Worm (Caenorhabditis elegans) whole organism, late embryonic: ENCODE data around the gene fbxc-50.
"Not testable (repeated sequence)": the region's sequence is repeated elsewhere in the genome, so short reads cannot be mapped to it uniquely, and the experiment has no call there.

Experiments used
- ahr-1 ChIP-seq: sonication (generic microtip); optimal IDR thresholded peaks from 2 replicates; lab custom pipeline; 2016; ENCODE audit warnings: missing genetic modification characterization, missing compliant biosample characterization
- ceh-2 ChIP-seq: sonication (generic microtip); optimal IDR thresholded peaks from 2 replicates; lab custom pipeline; 2016; ENCODE audit warnings: missing genotype, missing genetic modification characterization, missing compliant biosample characterization
- ceh-22 ChIP-seq: sonication (generic microtip); optimal IDR thresholded peaks from 2 replicates; lab custom pipeline; 2017; ENCODE audit warnings: missing biosample characterization, missing genetic modification characterization
- ceh-24 ChIP-seq: sonication (generic microtip); optimal IDR thresholded peaks from 2 replicates; lab custom pipeline; 2016; ENCODE audit warnings: mild to moderate bottlenecking, missing genetic modification characterization, missing compliant biosample characterization
- ceh-6 ChIP-seq: fragments of 200-800 bp; sonication (Bioruptor generic); optimal IDR thresholded peaks from 2 replicates; lab custom pipeline; 2018; ENCODE audit warnings: mild to moderate bottlenecking, missing genetic modification characterization, missing compliant biosample characterization
- dmd-4 ChIP-seq: sonication (generic microtip); optimal IDR thresholded peaks from 2 replicates; lab custom pipeline; 2016; ENCODE audit warnings: borderline replicate concordance, missing genetic modification characterization, missing compliant biosample characterization
- dve-1 ChIP-seq: sonication (generic microtip); optimal IDR thresholded peaks from 2 replicates; lab custom pipeline; 2017; ENCODE audit warnings: antibody characterized with exemption, mild to moderate bottlenecking, missing genetic modification characterization, missing compliant biosample characterization
- elt-4 ChIP-seq: sonication (generic microtip); optimal IDR thresholded peaks from 2 replicates; lab custom pipeline; 2016; ENCODE audit warnings: missing genetic modification characterization, missing compliant biosample characterization
- eyg-1 ChIP-seq: sonication (generic microtip); optimal IDR thresholded peaks from 2 replicates; lab custom pipeline; 2016; ENCODE audit warnings: missing genotype, missing genetic modification characterization, missing compliant biosample characterization
- hlh-15 ChIP-seq: sonication (generic microtip); optimal IDR thresholded peaks from 2 replicates; lab custom pipeline; 2016; ENCODE audit warnings: missing genetic modification characterization, missing compliant biosample characterization
- hlh-30 ChIP-seq: sonication (generic microtip); optimal IDR thresholded peaks from 2 replicates; lab custom pipeline; 2017; ENCODE audit warnings: antibody characterized with exemption, missing genetic modification characterization, missing compliant biosample characterization; ENCODE audit not compliant: insufficient read depth
- hlh-6 ChIP-seq: sonication (generic microtip); optimal IDR thresholded peaks from 2 replicates; lab custom pipeline; 2016; ENCODE audit warnings: missing genotype, missing genetic modification characterization, missing compliant biosample characterization
- lim-6 ChIP-seq: sonication (generic microtip); optimal IDR thresholded peaks from 2 replicates; lab custom pipeline; 2016; ENCODE audit warnings: missing genetic modification characterization, missing compliant biosample characterization
- madf-2 ChIP-seq: sonication (generic microtip); optimal IDR thresholded peaks from 2 replicates; lab custom pipeline; 2017; ENCODE audit warnings: missing genetic modification characterization, missing compliant biosample characterization
- mec-3 ChIP-seq: sonication (generic microtip); optimal IDR thresholded peaks from 2 replicates; lab custom pipeline; 2016; ENCODE audit warnings: borderline replicate concordance, missing genetic modification characterization, missing compliant biosample characterization
- npax-4 ChIP-seq: sonication (generic microtip); optimal IDR thresholded peaks from 2 replicates; lab custom pipeline; 2016; ENCODE audit warnings: missing genetic modification characterization, missing compliant biosample characterization
- pat-9 ChIP-seq: fragments of 200-800 bp; sonication (Bioruptor generic); optimal IDR thresholded peaks from 2 replicates; lab custom pipeline; 2018; ENCODE audit warnings: mild to moderate bottlenecking, missing genetic modification characterization, moderate library complexity, missing compliant biosample characterization
- pha-2 ChIP-seq: sonication (generic microtip); optimal IDR thresholded peaks from 2 replicates; lab custom pipeline; 2017; ENCODE audit warnings: mild to moderate bottlenecking, missing genetic modification characterization, missing compliant biosample characterization
- pha-4 ChIP-seq: fragments of 150-350 bp; optimal IDR thresholded peaks from 2 replicates; lab custom pipeline; 2018; ENCODE audit warnings: missing biosample characterization, missing genetic modification reagents, missing genetic modification characterization
- pros-1 ChIP-seq: fragments of 150-350 bp; optimal IDR thresholded peaks from 2 replicates; lab custom pipeline; 2014; ENCODE audit warnings: missing biosample characterization, missing genetic modification reagents, missing genetic modification characterization
- ref-2 ChIP-seq: sonication (generic microtip); optimal IDR thresholded peaks from 2 replicates; lab custom pipeline; 2016; ENCODE audit warnings: missing genetic modification characterization, missing compliant biosample characterization
- sox-2 ChIP-seq: fragments of 200-800 bp; sonication (Bioruptor generic); IDR thresholded peaks from 2 replicates; pipeline ENCODE4 v1.3.6; 2022; ENCODE audit warnings: missing genetic modification reagents, missing genetic modification characterization, missing compliant biosample characterization
- sox-4 ChIP-seq: sonication (generic microtip); optimal IDR thresholded peaks from 2 replicates; lab custom pipeline; 2017; ENCODE audit warnings: mild to moderate bottlenecking, missing genetic modification characterization, inconsistent platforms, missing compliant biosample characterization
- tbx-2 ChIP-seq: sonication (generic microtip); optimal IDR thresholded peaks from 2 replicates; lab custom pipeline; 2016; ENCODE audit warnings: missing genetic modification characterization, missing compliant biosample characterization
- tbx-7 ChIP-seq: sonication (generic microtip); optimal IDR thresholded peaks from 2 replicates; lab custom pipeline; 2016; ENCODE audit warnings: missing genotype, missing genetic modification characterization, missing compliant biosample characterization
- ttx-3 ChIP-seq: sonication (generic microtip); optimal IDR thresholded peaks from 2 replicates; lab custom pipeline; 2016; ENCODE audit warnings: missing genetic modification reagents, missing genetic modification characterization, missing compliant biosample characterization
- unc-42 ChIP-seq: sonication (generic microtip); optimal IDR thresholded peaks from 2 replicates; lab custom pipeline; 2016; ENCODE audit warnings: missing genotype, missing genetic modification characterization, missing compliant biosample characterization
- unc-55 ChIP-seq: sonication (generic microtip); optimal IDR thresholded peaks from 2 replicates; lab custom pipeline; 2017; ENCODE audit warnings: missing biosample characterization, missing genetic modification reagents, missing genetic modification characterization
- zip-5 ChIP-seq: sonication (generic microtip); optimal IDR thresholded peaks from 2 replicates; lab custom pipeline; 2016; ENCODE audit warnings: missing genetic modification characterization, missing compliant biosample characterization

Gene fbxc-50

ce11 chrII:3210365-3210764 is 37.6 kb downstream of the fbxc-50 start, which contains the start of gene ZC239.5:
Gene ZC239.5, plus strand, starts transcription at chrII:3210665.
- TF ChIP-seq ceh-2 (tag; lab: Kevin White, UChicago) = no peak
- TF ChIP-seq dve-1 (tag; lab: Kevin White, UChicago) = no peak
- TF ChIP-seq ceh-6 (GFP tag; lab: Kevin White, UChicago) = no peak
- no peak for TF ChIP-seq zip-5
- TF ChIP-seq ttx-3 (tag; lab: Kevin White, UChicago) = no peak
- TF ChIP-seq mec-3 (tag; lab: Kevin White, UChicago) = no peak
- TF ChIP-seq tbx-7 (tag; lab: Kevin White, UChicago) = no peak
- no peak for TF ChIP-seq pha-2 (tag; lab: Kevin White, UChicago)
- TF ChIP-seq ahr-1 = no peak

DNA sequence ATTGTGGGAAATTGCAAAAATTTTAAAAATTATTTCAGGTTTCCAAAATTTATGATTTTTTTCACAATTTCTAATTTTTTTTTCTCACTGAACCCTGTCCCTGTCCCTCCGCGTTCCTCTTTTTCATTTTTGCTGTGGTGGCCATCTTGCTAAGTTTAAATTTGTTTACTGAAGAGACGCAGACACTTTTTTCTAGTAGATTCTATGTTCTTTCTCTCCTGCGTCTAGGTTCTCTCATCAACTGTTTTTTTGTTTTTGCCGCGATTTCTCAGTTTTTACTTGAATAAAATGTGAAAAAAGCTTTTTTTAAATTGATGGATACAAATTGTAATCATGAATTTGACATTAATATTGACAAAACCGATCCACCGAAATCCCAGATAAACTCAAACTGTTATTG is 38.7 kb downstream of the fbxc-50 start, which contains the start of gene ZC239.6:
TSS of gene ZC239.6 (plus strand) at position 381 of the 400 bp plus-strand sequence.
- no peak for TF ChIP-seq sox-2 (GFP tag; lab: Robert Waterston, UW)

ce11 chrII:3208679-3209078 is 39.2 kb downstream of the fbxc-50 start, which contains the start of gene sdz-35:
Gene sdz-35, minus strand, starts transcription at chrII:3208779.
- TF ChIP-seq dmd-4 (no peak), ceh-22 (tag; lab: Kevin White, UChicago) (no peak), mec-3 (tag; lab: Kevin White, UChicago) (no peak), hlh-15 (tag; lab: Kevin White, UChicago) (no peak), tbx-2 (tag; lab: Kevin White, UChicago) (no peak)

DNA sequence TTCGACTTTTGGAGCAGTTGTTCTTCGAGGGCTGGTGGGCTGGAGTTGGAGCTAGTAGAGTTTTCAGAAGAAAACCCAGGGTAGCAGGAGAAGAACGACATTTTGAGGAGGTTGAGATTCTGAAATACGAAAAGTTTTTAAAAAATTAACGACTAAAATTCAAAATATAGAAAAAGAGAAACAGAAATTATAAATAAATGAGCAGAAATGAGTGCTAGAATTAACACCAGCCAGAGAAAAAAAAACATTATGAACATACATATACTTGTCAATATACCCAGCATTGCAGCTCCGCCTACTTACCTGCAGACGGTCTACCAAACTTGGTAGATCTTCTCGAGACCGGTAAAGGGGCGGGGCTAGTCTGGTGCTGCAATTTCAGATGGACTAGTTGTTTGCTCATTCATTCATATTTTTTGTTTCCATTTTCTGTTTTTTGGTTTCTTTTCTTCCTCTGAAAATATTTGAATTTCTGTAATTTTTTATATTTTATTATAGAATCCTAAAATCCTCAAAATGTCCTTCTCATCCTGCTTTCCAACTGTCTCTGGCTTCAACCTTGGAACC is 41.4 kb downstream of the fbxc-50 start, which contains the start of the genes ZC239.20 and ZC239.21:
TSS of gene ZC239.20 (minus strand) at position 101 of the 567 bp plus-strand sequence.
TSS of gene ZC239.21 (plus strand) at position 517 of the 567 bp plus-strand sequence.
- no peak for TF ChIP-seq mec-3 (tag; lab: Kevin White, UChicago)
- TF ChIP-seq madf-2 (tag; lab: Kevin White, UChicago) = no peak
- no peak for TF ChIP-seq pat-9
- no peak for TF ChIP-seq lim-6
- TF ChIP-seq unc-55 = no peak
- TF ChIP-seq npax-4 (tag; lab: Kevin White, UChicago) = no peak
- TF ChIP-seq elt-4 = no peak
- no peak for TF ChIP-seq unc-42 (tag; lab: Kevin White, UChicago)
- no peak for TF ChIP-seq eyg-1 (tag; lab: Kevin White, UChicago)
- TF ChIP-seq zip-5 = no peak
- no peak for TF ChIP-seq pros-1 (tag; lab: Kevin White, UChicago)
- TF ChIP-seq sox-4 = no peak
- no peak for TF ChIP-seq ref-2 (tag; lab: Kevin White, UChicago)
- no peak for TF ChIP-seq pha-4 (tag; lab: Kevin White, UChicago)
- no peak for TF ChIP-seq hlh-6 (tag; lab: Kevin White, UChicago)
- TF ChIP-seq, all 69 proteins: peak for 0

DNA sequence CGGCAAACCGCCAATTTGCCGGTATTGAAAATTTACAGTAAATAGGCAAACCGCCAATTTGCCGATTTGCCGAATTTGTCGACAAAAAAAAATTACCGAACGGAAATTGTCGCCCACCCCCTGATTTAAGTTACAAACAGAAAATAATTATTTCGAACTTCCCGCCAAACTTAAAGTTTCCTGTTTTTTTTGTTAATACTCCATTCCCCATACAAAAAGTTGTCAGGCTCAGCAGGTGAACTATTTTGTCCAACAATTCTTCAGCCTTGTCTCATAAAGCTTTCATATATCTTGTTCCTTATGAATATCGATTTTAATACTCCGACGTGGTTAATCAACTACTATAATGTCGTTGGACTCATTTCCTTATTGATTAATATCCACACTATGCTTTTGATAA is 44.5 kb downstream of the fbxc-50 start, which contains the start of gene sri-50:
TSS of gene sri-50 (plus strand) at position 301 of the 400 bp plus-strand sequence.
- no peak for TF ChIP-seq lim-6
- no peak for TF ChIP-seq elt-4
- TF ChIP-seq tbx-7 (tag; lab: Kevin White, UChicago) = no peak
- TF ChIP-seq pha-4 (tag; lab: Kevin White, UChicago) = no peak

DNA sequence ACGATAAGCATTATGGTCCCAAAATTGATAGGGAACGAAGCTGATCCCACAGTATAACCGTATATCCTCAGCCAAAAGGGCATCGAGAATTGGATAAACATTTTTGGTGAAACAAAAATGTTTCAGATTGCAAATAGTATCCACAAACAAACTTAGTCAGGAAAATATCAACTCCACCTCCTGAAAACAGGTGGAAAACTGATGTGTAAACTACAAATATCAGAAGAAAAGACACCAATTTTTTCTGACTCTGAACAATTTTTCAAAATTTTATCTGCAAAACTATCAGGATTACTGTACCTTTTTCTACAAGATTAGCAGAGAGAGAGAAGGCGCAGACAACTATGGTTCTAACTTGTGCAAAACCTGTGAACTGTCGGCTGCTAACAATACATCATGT is 45.4 kb downstream of the fbxc-50 start, which contains the start of gene sri-53:
TSS of gene sri-53 (minus strand) at position 101 of the 400 bp plus-strand sequence.
- TF ChIP-seq pha-4 (tag; lab: Kevin White, UChicago) = no peak
- TF ChIP-seq, all 69 proteins: peak for 0

DNA sequence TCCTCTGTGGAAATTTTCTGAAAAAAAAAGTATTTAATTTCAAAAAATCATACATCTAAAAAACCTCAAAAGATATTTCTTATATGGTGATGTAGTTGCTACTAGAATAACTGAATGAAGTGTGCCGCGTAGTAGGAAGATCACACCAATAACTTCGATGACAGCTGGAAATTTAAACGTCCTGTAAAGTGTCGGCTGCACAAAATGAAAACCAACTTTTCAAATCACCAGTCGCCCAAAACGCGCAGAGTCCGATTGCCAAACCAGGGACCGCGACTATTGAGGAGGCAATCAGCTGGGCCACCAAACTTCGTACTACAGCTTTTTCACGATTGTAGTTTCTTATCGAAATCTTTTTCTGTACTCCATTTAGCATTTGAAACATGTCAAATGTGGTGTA is 46.7 kb downstream of the fbxc-50 start, which contains the start of gene sri-48:
TSS of gene sri-48 (minus strand) at position 101 of the 400 bp plus-strand sequence.
- TF ChIP-seq eyg-1 (tag; lab: Kevin White, UChicago); ceh-24; hlh-30 (tag; lab: Kevin White, UChicago): not testable (repeated sequence)
